Worm (Caenorhabditis elegans) whole organism, L1 larva: ENCODE data around the gene F38B7.11.
A peak's percentile ranks its signal among the peaks of the same experiment; 100 is the strongest.

Experiments
- alr-1 ChIP-seq: fragments of 200-800 bp; sonication (Bioruptor generic); optimal IDR thresholded peaks from 2 replicates; lab custom pipeline; 2018; ENCODE audit warnings: borderline replicate concordance, mild to moderate bottlenecking, missing genetic modification characterization, missing compliant biosample characterization
- aly-2 ChIP-seq: fragments of 150-350 bp; optimal IDR thresholded peaks from 2 replicates; lab custom pipeline; 2014; ENCODE audit warnings: missing biosample characterization, missing genetic modification characterization
- blmp-1 ChIP-seq: fragments of 150-350 bp; optimal IDR thresholded peaks from 2 replicates; lab custom pipeline; 2014; ENCODE audit warnings: missing biosample characterization, missing genetic modification characterization
- ceh-8 ChIP-seq: fragments of 200-800 bp; sonication (Bioruptor generic); optimal IDR thresholded peaks from 2 replicates; lab custom pipeline; 2018; ENCODE audit warnings: mild to moderate bottlenecking, missing genetic modification characterization, moderate library complexity, missing compliant biosample characterization
- ces-1 ChIP-seq: fragments of 150-350 bp; optimal IDR thresholded peaks from 2 replicates; lab custom pipeline; 2014; ENCODE audit warnings: missing biosample characterization, missing genetic modification reagents, missing genetic modification characterization
- dpl-1 ChIP-seq, 3 experiments: fragments of 150-350 bp in 2 of 3; sonication (generic microtip) in 1 of 3; optimal IDR thresholded peaks; 2 replicates each; lab custom pipeline; 2014 to 2017; ENCODE audit warnings: missing biosample characterization in 3 of 3, missing genetic modification characterization in 3 of 3, missing genetic modification reagents in 3 of 3
- efl-1 ChIP-seq, 4 experiments: fragments of 150-350 bp; optimal IDR thresholded peaks in 3 of 4; peaks in 1 of 4; 1 replicate in 1 of 4; 2 replicates in 3 of 4; lab custom pipeline; 2014; ENCODE audit warnings: missing biosample characterization in 2 of 4, missing genetic modification characterization in 2 of 4, missing genetic modification reagents in 2 of 4
- egl-13 ChIP-seq: sonication (generic microtip); optimal IDR thresholded peaks from 2 replicates; lab custom pipeline; 2016; ENCODE audit warnings: missing genotype, missing genetic modification reagents, missing genetic modification characterization, missing compliant biosample characterization
- egl-27 ChIP-seq, 2 experiments: fragments of 150-350 bp in 1 of 2; sonication (generic microtip); optimal IDR thresholded peaks; 3 replicates each; lab custom pipeline; 2017 to 2018; ENCODE audit warnings: missing biosample characterization in 2 of 2, missing genetic modification characterization in 2 of 2, missing genetic modification reagents in 2 of 2
- elt-3 ChIP-seq, 6 experiments: fragments of 150-350 bp in 1 of 6; sonication (generic microtip); optimal IDR thresholded peaks; 2 replicates each; lab custom pipeline; 2017 to 2018; ENCODE audit warnings: missing biosample characterization in 6 of 6, missing genetic modification characterization in 6 of 6, inconsistent platforms in 1 of 6
- ets-5 ChIP-seq: fragments of 200-800 bp; sonication (Bioruptor generic); IDR thresholded peaks from 2 replicates; pipeline ENCODE4 v1.3.6; 2022; ENCODE audit warnings: missing genetic modification characterization, missing compliant biosample characterization
- fkh-8 ChIP-seq: sonication (generic microtip); optimal IDR thresholded peaks from 2 replicates; lab custom pipeline; 2016; ENCODE audit warnings: mild to moderate bottlenecking, missing genetic modification characterization, missing compliant biosample characterization
- fos-1 ChIP-seq: fragments of 150-350 bp; optimal IDR thresholded peaks from 2 replicates; lab custom pipeline; 2014; ENCODE audit warnings: missing biosample characterization, missing genetic modification characterization
- grh-1 ChIP-seq: fragments of 200-800 bp; sonication (Bioruptor generic); IDR thresholded peaks from 2 replicates; pipeline ENCODE4 v1.3.6; 2022; ENCODE audit warnings: missing genetic modification reagents, missing genetic modification characterization, missing compliant biosample characterization
- hlh-17 ChIP-seq: fragments of 200-800 bp; sonication (Bioruptor generic); optimal IDR thresholded peaks from 2 replicates; lab custom pipeline; 2018; ENCODE audit warnings: missing genetic modification characterization, mild to moderate bottlenecking, missing compliant biosample characterization, moderate library complexity, borderline replicate concordance
- hlh-4 ChIP-seq: sonication (generic microtip); optimal IDR thresholded peaks from 2 replicates; lab custom pipeline; 2016; ENCODE audit warnings: mild to moderate bottlenecking, missing genetic modification characterization, missing compliant biosample characterization
- irx-1 ChIP-seq: sonication (generic microtip); optimal IDR thresholded peaks from 2 replicates; lab custom pipeline; 2016; ENCODE audit warnings: missing genetic modification characterization, missing compliant biosample characterization
- isw-1 ChIP-seq: fragments of 200-800 bp; sonication (Bioruptor generic); IDR thresholded peaks from 2 replicates; pipeline ENCODE4 v1.3.6; 2022; ENCODE audit warnings: missing genetic modification characterization, missing compliant biosample characterization
- jun-1 ChIP-seq: fragments of 150-350 bp; optimal IDR thresholded peaks from 2 replicates; lab custom pipeline; 2014; ENCODE audit warnings: missing biosample characterization, missing genetic modification reagents, missing genetic modification characterization
- lin-14 ChIP-seq: fragments of 200-800 bp; sonication (Bioruptor generic); optimal IDR thresholded peaks from 2 replicates; lab custom pipeline; 2018; ENCODE audit warnings: mild to moderate bottlenecking, missing genetic modification characterization, moderate library complexity, missing compliant biosample characterization
- lin-15B ChIP-seq: fragments of 150-350 bp; sonication (generic microtip); optimal IDR thresholded peaks from 3 replicates; lab custom pipeline; 2014; ENCODE audit warnings: missing biosample characterization, missing genetic modification characterization
- lin-35 ChIP-seq, 2 experiments: fragments of 150-350 bp; optimal IDR thresholded peaks; 2 replicates each; lab custom pipeline; 2014; ENCODE audit warnings: missing biosample characterization in 2 of 2, missing genetic modification characterization in 2 of 2, missing genetic modification reagents in 2 of 2
- lin-39 ChIP-seq: fragments of 150-350 bp; optimal IDR thresholded peaks from 2 replicates; lab custom pipeline; 2014; ENCODE audit warnings: missing biosample characterization, missing genetic modification reagents, missing genetic modification characterization
- mab-9 ChIP-seq: fragments of 200-800 bp; sonication (Bioruptor generic); IDR thresholded peaks from 2 replicates; pipeline ENCODE4 v1.3.6; 2022; ENCODE audit warnings: missing genetic modification reagents, missing genetic modification characterization, missing compliant biosample characterization
- mep-1 ChIP-seq: fragments of 150-350 bp; optimal IDR thresholded peaks from 2 replicates; lab custom pipeline; 2014; ENCODE audit warnings: missing biosample characterization, missing genetic modification characterization
- nhr-11 ChIP-seq: fragments of 150-350 bp; optimal IDR thresholded peaks from 2 replicates; lab custom pipeline; 2014; ENCODE audit warnings: missing biosample characterization, missing genetic modification characterization
- nhr-19 ChIP-seq: fragments of 200-800 bp; sonication (Bioruptor generic); conservative IDR thresholded peaks from 2 replicates; pipeline ENCODE4 v1.3.6; 2022; ENCODE audit warnings: missing genetic modification characterization, missing compliant biosample characterization
- nhr-20 ChIP-seq: sonication (generic microtip); optimal IDR thresholded peaks from 2 replicates; lab custom pipeline; 2016; ENCODE audit warnings: mild to moderate bottlenecking, missing genetic modification characterization, missing compliant biosample characterization
- nhr-28 ChIP-seq: fragments of 150-350 bp; optimal IDR thresholded peaks from 2 replicates; lab custom pipeline; 2014; ENCODE audit warnings: missing biosample characterization, missing genetic modification characterization
- nhr-47 ChIP-seq: sonication (generic microtip); optimal IDR thresholded peaks from 2 replicates; lab custom pipeline; 2016; ENCODE audit warnings: mild to moderate bottlenecking, missing genetic modification characterization, moderate library complexity, missing compliant biosample characterization
- nhr-71 ChIP-seq: sonication (generic microtip); optimal IDR thresholded peaks from 2 replicates; lab custom pipeline; 2016; ENCODE audit warnings: mild to moderate bottlenecking, missing genetic modification characterization, moderate library complexity, missing compliant biosample characterization
- nhr-76 ChIP-seq: sonication (generic microtip); optimal IDR thresholded peaks from 2 replicates; lab custom pipeline; 2017; ENCODE audit warnings: missing biosample characterization, missing genetic modification characterization
- nhr-85 ChIP-seq: sonication (generic microtip); peaks from one replicate; lab custom pipeline; 2016; ENCODE audit warnings: missing genetic modification characterization, inconsistent platforms, missing compliant biosample characterization
- rnt-1 ChIP-seq: sonication (generic microtip); optimal IDR thresholded peaks from 2 replicates; lab custom pipeline; 2016; ENCODE audit warnings: mild to moderate bottlenecking, missing genetic modification characterization, moderate library complexity, missing compliant biosample characterization
- skn-1 ChIP-seq: fragments of 150-350 bp; optimal IDR thresholded peaks from 2 replicates; lab custom pipeline; 2014; ENCODE audit warnings: missing biosample characterization, missing genetic modification characterization
- snpc-4 ChIP-seq: fragments of 150-350 bp; optimal IDR thresholded peaks from 2 replicates; lab custom pipeline; 2014; ENCODE audit warnings: missing biosample characterization, missing genetic modification characterization
- sox-4 ChIP-seq: sonication (generic microtip); optimal IDR thresholded peaks from 2 replicates; lab custom pipeline; 2016; ENCODE audit warnings: missing genetic modification characterization, missing compliant biosample characterization
- swsn-7 ChIP-seq: sonication (generic microtip); optimal IDR thresholded peaks from 2 replicates; lab custom pipeline; 2016; ENCODE audit warnings: missing genetic modification characterization, missing compliant biosample characterization
- unc-30 ChIP-seq: sonication (generic microtip); optimal IDR thresholded peaks from 2 replicates; lab custom pipeline; 2017; ENCODE audit warnings: missing biosample characterization, missing genetic modification characterization
- unc-62 ChIP-seq: fragments of 150-350 bp; optimal IDR thresholded peaks from 2 replicates; lab custom pipeline; 2014; ENCODE audit warnings: missing biosample characterization, missing genetic modification reagents, missing genetic modification characterization
- unc-86 ChIP-seq: sonication (generic microtip); optimal IDR thresholded peaks from 2 replicates; lab custom pipeline; 2016; ENCODE audit warnings: missing genetic modification characterization, missing compliant biosample characterization
- unc-98 ChIP-seq: fragments of 200-800 bp; sonication (Bioruptor generic); IDR thresholded peaks from 2 replicates; pipeline ENCODE4 v1.3.6; 2022; ENCODE audit warnings: missing genetic modification characterization, missing compliant biosample characterization
- vab-15 ChIP-seq: sonication (generic microtip); optimal IDR thresholded peaks from 2 replicates; lab custom pipeline; 2017; ENCODE audit warnings: missing genotype, mild to moderate bottlenecking, missing genetic modification characterization, missing compliant biosample characterization
- zip-4 ChIP-seq: fragments of 200-800 bp; sonication (Bioruptor generic); optimal IDR thresholded peaks from 2 replicates; lab custom pipeline; 2018; ENCODE audit warnings: mild to moderate bottlenecking, missing genetic modification characterization, moderate library complexity, missing compliant biosample characterization
- ztf-11 ChIP-seq, 2 experiments: sonication (generic microtip); optimal IDR thresholded peaks; 2 replicates each; lab custom pipeline; 2016 to 2017; ENCODE audit warnings: missing genetic modification characterization in 2 of 2, missing biosample characterization in 1 of 2, missing compliant biosample characterization in 1 of 2
- ztf-4 ChIP-seq: fragments of 150-350 bp; optimal IDR thresholded peaks from 2 replicates; lab custom pipeline; 2014; ENCODE audit warnings: missing biosample characterization, missing genetic modification characterization

F38B7.11 gene

DNA sequence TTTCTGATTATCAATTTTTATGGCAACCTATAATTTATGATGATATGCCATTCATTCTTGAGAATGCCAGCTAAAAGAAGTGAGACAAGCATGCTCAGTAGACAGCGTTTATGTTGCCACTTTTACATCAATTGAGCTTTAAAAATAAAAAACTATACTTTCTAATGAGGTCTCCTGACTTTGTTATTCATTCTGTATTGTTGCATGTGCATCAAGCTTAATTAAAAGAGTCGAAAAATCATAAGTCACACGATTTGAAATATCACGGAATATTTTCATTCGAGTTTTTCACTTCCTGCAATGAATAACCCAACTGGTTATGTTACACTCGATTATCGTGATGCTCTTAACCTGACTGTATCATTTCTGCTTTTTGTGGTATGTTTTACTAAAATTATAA lies 15.7 kb downstream of the F38B7.11 start, which contains the start of gene srx-86:
srx-86 (plus strand) TSS at position 301 of the 400 bp plus-strand sequence.
- no peak for TF ChIP-seq snpc-4
- no peak for TF ChIP-seq unc-30
- TF ChIP-seq hlh-4 (tag; lab: Kevin White, UChicago): no peak
- no peak for TF ChIP-seq alr-1
- TF ChIP-seq vab-15 (tag; lab: Kevin White, UChicago): no peak
- no peak for TF ChIP-seq unc-62 (GFP tag; lab: Kevin White, UChicago)
- no peak for TF ChIP-seq nhr-47 (tag; lab: Kevin White, UChicago)
- no peak for TF ChIP-seq unc-98 (GFP tag; lab: Robert Waterston, UW)
- TF ChIP-seq egl-13: no peak
- TF ChIP-seq mab-9 (GFP tag; lab: Robert Waterston, UW): no peak
- TF ChIP-seq rnt-1 (tag; lab: Kevin White, UChicago): no peak
- no peak for TF ChIP-seq fos-1
- no peak for TF ChIP-seq lin-15B (tag; lab: Kevin White, UChicago)
- no peak for TF ChIP-seq hlh-17 (GFP tag; lab: Kevin White, UChicago)
- TF ChIP-seq elt-3 (tag; optimal IDR thresholded peaks at IDR 0.05; lab: Kevin White, UChicago): no peak
- no peak for TF ChIP-seq nhr-71 (tag; lab: Kevin White, UChicago)
- no peak for TF ChIP-seq nhr-28 (tag; lab: Kevin White, UChicago)
- TF ChIP-seq nhr-19 (GFP tag; lab: Robert Waterston, UW): no peak

DNA sequence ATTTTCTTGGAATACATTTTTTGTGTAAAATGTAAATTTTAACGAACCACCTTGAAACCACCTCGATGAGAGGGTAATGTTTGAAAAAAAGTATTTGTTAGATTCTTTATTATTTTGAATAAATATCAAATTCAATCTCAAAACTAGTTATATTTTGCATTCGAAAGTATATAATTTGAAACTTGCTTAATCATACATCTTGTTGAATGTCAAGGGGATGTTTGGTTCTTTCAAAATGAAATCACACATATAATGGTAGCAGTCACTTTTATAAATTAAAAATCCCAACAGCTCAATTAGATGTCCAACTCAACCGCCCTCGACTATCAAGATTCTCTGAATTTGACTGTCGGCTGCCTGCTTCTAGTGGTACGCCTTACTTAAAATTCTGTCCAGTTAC lies 17.7 kb downstream of the F38B7.11 start, which contains the start of gene srx-87:
srx-87 (plus strand) TSS at position 301 of the 400 bp plus-strand sequence.
- TF ChIP-seq nhr-28 (tag; lab: Kevin White, UChicago) (no peak), ztf-11 (tag; optimal IDR thresholded peaks at IDR 0.05; lab: Kevin White, UChicago) (no peak), ceh-8 (GFP tag; lab: Kevin White, UChicago) (no peak), sox-4 (tag; lab: Kevin White, UChicago) (no peak), efl-1 (optimal IDR thresholded peaks at IDR 0.05; lab: Kevin White, UChicago) (no peak), efl-1 (GFP tag; optimal IDR thresholded peaks at IDR 0.05 in 1 of 2; lab: Kevin White, UChicago) (peak in 1 of 2 experiments; percentile 17), dpl-1 (GFP tag; optimal IDR thresholded peaks at IDR 0.05; lab: Kevin White, UChicago) (no peak), nhr-11 (tag; lab: Kevin White, UChicago) (no peak), blmp-1 (tag; lab: Kevin White, UChicago) (no peak)

ce11 chrV:11570169-11570651 lies 23.3 kb downstream of the F38B7.11 start, which contains the start of the genes nhr-101 and pms-2:
Gene nhr-101, plus strand, starts transcription at chrV:11570476.
Gene pms-2, minus strand, starts transcription at chrV:11570601.
- TF ChIP-seq nhr-47 (tag; lab: Kevin White, UChicago) (no peak), lin-39 (tag; lab: Kevin White, UChicago) (no peak), fkh-8 (tag; lab: Kevin White, UChicago) (no peak), dpl-1 (GFP tag; optimal IDR thresholded peaks at IDR 0.05; lab: Kevin White, UChicago) (peak in 2 of 3 experiments; percentile 6 to 14), ces-1 (GFP tag; lab: Kevin White, UChicago) (no peak), elt-3 (tag; optimal IDR thresholded peaks at IDR 0.05; lab: Kevin White, UChicago) (peak in 1 of 6 experiments; percentile 24), aly-2 (no peak), jun-1 (tag; lab: Kevin White, UChicago) (no peak), blmp-1 (tag; lab: Kevin White, UChicago) (peak; percentile 38), skn-1 (peak; percentile 76), swsn-7 (no peak), ztf-4 (tag; lab: Kevin White, UChicago) (no peak), irx-1 (tag; lab: Kevin White, UChicago) (no peak), isw-1 (GFP tag; lab: Robert Waterston, UW) (no peak), efl-1 (optimal IDR thresholded peaks at IDR 0.05; lab: Kevin White, UChicago) (no peak), efl-1 (GFP tag; optimal IDR thresholded peaks at IDR 0.05 in 1 of 2; lab: Kevin White, UChicago) (peak in 1 of 2 experiments; percentile 87), zip-4 (GFP tag; lab: Kevin White, UChicago) (no peak), ets-5 (no peak), rnt-1 (tag; lab: Kevin White, UChicago) (peak; percentile 4), mep-1 (tag; lab: Kevin White, UChicago) (peak; percentile 13), fos-1 (no peak), lin-35 (GFP tag; optimal IDR thresholded peaks at IDR 0.05; lab: Kevin White, UChicago) (peak in 1 of 2 experiments; percentile 19), unc-86 (no peak), nhr-28 (tag; lab: Kevin White, UChicago) (no peak), nhr-76 (tag; lab: Kevin White, UChicago) (no peak), egl-13 (no peak), grh-1 (GFP tag; lab: Robert Waterston, UW) (no peak), nhr-20 (tag; lab: Kevin White, UChicago) (peak; percentile 51), sox-4 (tag; lab: Kevin White, UChicago) (no peak), egl-27 (tag; optimal IDR thresholded peaks at IDR 0.05; lab: Kevin White, UChicago) (no peak), alr-1 (no peak), unc-62 (GFP tag; lab: Kevin White, UChicago) (no peak), lin-14 (GFP tag; lab: Kevin White, UChicago) (peak; percentile 61), nhr-85 (peak; percentile 76)
